Fruit fly (Drosophila melanogaster) whole organism, embryonic: Measurements from ENCODE around the gene RpL36.

Experiments
- Asciz ChIP-seq: fragments of 200-800 bp; sonication (Bioruptor generic); optimal IDR thresholded peaks from 2 replicates; lab custom pipeline; 2017; ENCODE audit warnings: missing biosample characterization, mild to moderate bottlenecking, missing genetic modification characterization, missing genetic modification reagents
- Atf-2 ChIP-seq: fragments of 200-800 bp; sonication (Bioruptor generic); optimal IDR thresholded peaks from 2 replicates; lab custom pipeline; 2016; ENCODE audit warnings: missing biosample characterization, missing genetic modification characterization
- CG10209 ChIP-seq: fragments of 200-800 bp; sonication (Bioruptor generic); optimal IDR thresholded peaks from 3 replicates; lab custom pipeline; 2017; ENCODE audit warnings: missing biosample characterization, mild to moderate bottlenecking, missing genetic modification characterization, missing genetic modification reagents
- CG10462 ChIP-seq: fragments of 200-800 bp; sonication (Bioruptor generic); optimal IDR thresholded peaks from 2 replicates; lab custom pipeline; 2016; ENCODE audit warnings: missing biosample characterization, missing genetic modification characterization
- CG11093 ChIP-seq: fragments of 200-800 bp; sonication (Bioruptor generic); IDR thresholded peaks from 3 replicates; pipeline ENCODE4 v1.3.6; 2022; ENCODE audit warnings: missing biosample characterization, missing genetic modification characterization
- CG11504 ChIP-seq: fragments of 200-800 bp; sonication (Bioruptor generic); optimal IDR thresholded peaks from 3 replicates; lab custom pipeline; 2019; ENCODE audit warnings: missing biosample characterization, mild to moderate bottlenecking, missing genetic modification characterization, moderate library complexity
- CG15269 ChIP-seq: fragments of 200-800 bp; sonication (Bioruptor generic); optimal IDR thresholded peaks from 2 replicates; lab custom pipeline; 2018; ENCODE audit warnings: missing biosample characterization, mild to moderate bottlenecking, missing genetic modification characterization, moderate library complexity
- CG16779 ChIP-seq: fragments of 200-800 bp; sonication (Bioruptor generic); IDR thresholded peaks from 2 replicates; pipeline ENCODE4 v1.3.6; 2022; ENCODE audit warnings: missing biosample characterization, missing genetic modification characterization
- CG17612 ChIP-seq: fragments of 200-800 bp; sonication (Bioruptor generic); IDR thresholded peaks from 2 replicates; pipeline ENCODE4 v1.3.6; 2022; ENCODE audit warnings: missing biosample characterization, missing genetic modification characterization
- CG18011 ChIP-seq: fragments of 200-800 bp; sonication (Bioruptor generic); optimal IDR thresholded peaks from 2 replicates; lab custom pipeline; 2017; ENCODE audit warnings: missing biosample characterization, missing genetic modification characterization, mild to moderate bottlenecking, moderate library complexity, missing genotype
- CG3281 ChIP-seq: fragments of 200-800 bp; sonication (Bioruptor generic); optimal IDR thresholded peaks from 3 replicates; lab custom pipeline; 2017; ENCODE audit warnings: missing biosample characterization, mild to moderate bottlenecking, missing genetic modification characterization
- CG34376 ChIP-seq: fragments of 200-800 bp; sonication (Bioruptor generic); optimal IDR thresholded peaks from 2 replicates; lab custom pipeline; 2018; ENCODE audit warnings: missing biosample characterization, mild to moderate bottlenecking, missing genetic modification characterization
- CG43689 ChIP-seq: fragments of 200-800 bp; sonication (Bioruptor generic); IDR thresholded peaks from 2 replicates; pipeline ENCODE4 v1.3.6; 2022; ENCODE audit warnings: missing biosample characterization, missing genetic modification characterization
- CG4854 ChIP-seq: fragments of 200-800 bp; sonication (Bioruptor generic); optimal IDR thresholded peaks from 2 replicates; lab custom pipeline; 2016; ENCODE audit warnings: missing biosample characterization, missing genetic modification characterization, inconsistent platforms
- CG7928 ChIP-seq: fragments of 200-800 bp; sonication (Bioruptor generic); optimal IDR thresholded peaks from 2 replicates; lab custom pipeline; 2017; ENCODE audit warnings: missing biosample characterization, mild to moderate bottlenecking, missing genetic modification characterization
- CG8388 ChIP-seq: fragments of 200-800 bp; sonication (Bioruptor generic); optimal IDR thresholded peaks from 2 replicates; lab custom pipeline; 2019; ENCODE audit warnings: missing biosample characterization, mild to moderate bottlenecking, missing genetic modification characterization, moderate library complexity
- CG8478 ChIP-seq: fragments of >200 bp; optimal IDR thresholded peaks from 2 replicates; lab custom pipeline; 2018
- CG9437 ChIP-seq: fragments of 200-800 bp; sonication (Bioruptor generic); optimal IDR thresholded peaks from 2 replicates; lab custom pipeline; 2018; ENCODE audit warnings: missing biosample characterization, mild to moderate bottlenecking, missing genetic modification characterization
- CG9727 ChIP-seq: fragments of 200-800 bp; sonication (Bioruptor generic); optimal IDR thresholded peaks from 3 replicates; lab custom pipeline; 2017; ENCODE audit warnings: missing biosample characterization, mild to moderate bottlenecking, missing genetic modification characterization
- CTCF ChIP-seq: fragments of 200-800 bp; sonication (Bioruptor generic); optimal IDR thresholded peaks from 2 replicates; lab custom pipeline; 2017; ENCODE audit warnings: missing biosample characterization, mild to moderate bottlenecking, missing genetic modification characterization, moderate library complexity
- CrebB ChIP-seq: fragments of 200-800 bp; sonication (Bioruptor generic); optimal IDR thresholded peaks from 3 replicates; lab custom pipeline; 2018; ENCODE audit warnings: missing biosample characterization, mild to moderate bottlenecking, missing genetic modification characterization
- Dad ChIP-seq: fragments of 200-800 bp; sonication (Bioruptor generic); optimal IDR thresholded peaks from 3 replicates; lab custom pipeline; 2016; ENCODE audit warnings: missing biosample characterization, missing genetic modification characterization
- Dfd ChIP-seq, 2 experiments: fragments of >200 bp; optimal IDR thresholded peaks; 2 replicates each; lab custom pipeline; 2017; ENCODE audit warnings: missing biosample characterization in 2 of 2, missing genetic modification characterization in 2 of 2
- Doc2 ChIP-seq: fragments of 200-800 bp; sonication (Bioruptor generic); IDR thresholded peaks from 2 replicates; pipeline ENCODE4 v1.3.6; 2022; ENCODE audit warnings: missing biosample characterization, missing genetic modification characterization
- Fer1 ChIP-seq: fragments of 200-800 bp; sonication (Bioruptor generic); optimal IDR thresholded peaks from 2 replicates; lab custom pipeline; 2017; ENCODE audit warnings: missing biosample characterization, mild to moderate bottlenecking, missing genetic modification characterization
- Fer3 ChIP-seq: fragments of 200-800 bp; sonication (Bioruptor generic); optimal IDR thresholded peaks from 2 replicates; lab custom pipeline; 2018; ENCODE audit warnings: missing biosample characterization, mild to moderate bottlenecking, missing genetic modification characterization, moderate library complexity
- Hr78 ChIP-seq, 2 experiments: fragments of 200-800 bp in 1 of 2; fragments of >200 bp in 1 of 2; sonication (Bioruptor generic) in 1 of 2; optimal IDR thresholded peaks; 2 replicates each; lab custom pipeline; 2017 to 2019; ENCODE audit warnings: missing biosample characterization in 2 of 2, missing genetic modification characterization in 2 of 2, mild to moderate bottlenecking in 1 of 2, moderate library complexity in 1 of 2
- Hsf ChIP-seq: fragments of 200-800 bp; sonication (Bioruptor generic); optimal IDR thresholded peaks from 3 replicates; lab custom pipeline; 2016; ENCODE audit warnings: missing biosample characterization, missing genetic modification characterization
- Mes4 ChIP-seq: fragments of 200-800 bp; sonication (Bioruptor generic); optimal IDR thresholded peaks from 2 replicates; lab custom pipeline; 2016; ENCODE audit warnings: missing biosample characterization, missing genetic modification characterization
- Nf-YB ChIP-seq: fragments of 200-800 bp; sonication (Bioruptor generic); optimal IDR thresholded peaks from 3 replicates; lab custom pipeline; 2019; ENCODE audit warnings: missing biosample characterization, mild to moderate bottlenecking, missing genetic modification characterization, moderate library complexity
- Scr ChIP-seq: fragments of 200-800 bp; sonication (Bioruptor generic); IDR thresholded peaks from 2 replicates; pipeline ENCODE4 v1.3.6; 2022; ENCODE audit warnings: missing biosample characterization, missing genetic modification characterization; ENCODE audit not compliant: partially characterized antibody
- ab ChIP-seq: fragments of 200-800 bp; sonication (Bioruptor generic); optimal IDR thresholded peaks from 2 replicates; lab custom pipeline; 2016; ENCODE audit warnings: missing biosample characterization, missing genetic modification characterization
- aop ChIP-seq: fragments of 200-800 bp; sonication (Bioruptor generic); IDR thresholded peaks from 2 replicates; pipeline ENCODE4 v1.3.6; 2022; ENCODE audit warnings: missing biosample characterization, missing genetic modification characterization
- bbx ChIP-seq: fragments of 200-800 bp; sonication (Bioruptor generic); IDR thresholded peaks from 2 replicates; pipeline ENCODE4 v1.3.6; 2022; ENCODE audit warnings: missing biosample characterization, missing genetic modification characterization; ENCODE audit not compliant: partially characterized antibody
- cg ChIP-seq: fragments of 200-800 bp; sonication (Bioruptor generic); optimal IDR thresholded peaks from 3 replicates; lab custom pipeline; 2019; ENCODE audit warnings: missing biosample characterization, mild to moderate bottlenecking, missing genetic modification characterization, moderate library complexity
- esg ChIP-seq: fragments of 200-800 bp; sonication (Bioruptor generic); conservative IDR thresholded peaks from 2 replicates; pipeline ENCODE4 v1.3.6; 2022; ENCODE audit warnings: missing biosample characterization, missing genetic modification characterization
- eyg ChIP-seq: fragments of 200-800 bp; sonication (Bioruptor generic); optimal IDR thresholded peaks from 3 replicates; lab custom pipeline; 2016; ENCODE audit warnings: missing biosample characterization, missing genetic modification characterization
- gcm ChIP-seq: fragments of 200-800 bp; sonication (Bioruptor generic); optimal IDR thresholded peaks from 2 replicates; lab custom pipeline; 2019; ENCODE audit warnings: missing biosample characterization, mild to moderate bottlenecking, missing genetic modification characterization, moderate library complexity
- gem ChIP-seq: fragments of 200-800 bp; sonication (Bioruptor generic); optimal IDR thresholded peaks from 2 replicates; lab custom pipeline; 2019; ENCODE audit warnings: missing biosample characterization, mild to moderate bottlenecking, missing genetic modification characterization, moderate library complexity
- grau ChIP-seq: fragments of 200-800 bp; optimal IDR thresholded peaks from 3 replicates; lab custom pipeline; 2019; ENCODE audit warnings: missing biosample characterization, mild to moderate bottlenecking, missing genetic modification characterization, moderate library complexity
- ind ChIP-seq: fragments of 200-800 bp; sonication (Bioruptor generic); optimal IDR thresholded peaks from 3 replicates; lab custom pipeline; 2016; ENCODE audit warnings: missing biosample characterization, missing genetic modification characterization
- insv ChIP-seq, 2 experiments: fragments of 200-800 bp; sonication (Bioruptor generic); optimal IDR thresholded peaks; 3 replicates each; lab custom pipeline; 2016 to 2018; ENCODE audit warnings: missing biosample characterization in 2 of 2, missing genetic modification characterization in 2 of 2
- inv ChIP-seq: fragments of 200-800 bp; sonication (Bioruptor generic); IDR thresholded peaks from 2 replicates; pipeline ENCODE4 v1.3.6; 2022; ENCODE audit warnings: missing biosample characterization, missing genetic modification characterization; ENCODE audit not compliant: partially characterized antibody
- lov ChIP-seq, 2 experiments: fragments of 200-800 bp in 1 of 2; fragments of >200 bp in 1 of 2; sonication (Bioruptor generic) in 1 of 2; IDR thresholded peaks in 1 of 2; optimal IDR thresholded peaks in 1 of 2; 2 replicates in 1 of 2; 3 replicates in 1 of 2; pipeline versions ENCODE4 v1.3.6 to Lab custom; 2017 to 2022; ENCODE audit warnings: missing biosample characterization in 1 of 2, missing genetic modification characterization in 1 of 2
- odd ChIP-seq: fragments of 200-800 bp; sonication (Bioruptor generic); optimal IDR thresholded peaks from 2 replicates; lab custom pipeline; 2017; ENCODE audit warnings: missing biosample characterization, mild to moderate bottlenecking, missing genetic modification characterization
- p53 ChIP-seq: fragments of 200-800 bp; sonication (Bioruptor generic); optimal IDR thresholded peaks from 2 replicates; lab custom pipeline; 2016; ENCODE audit warnings: missing biosample characterization, missing genetic modification characterization
- pb ChIP-seq: fragments of 200-800 bp; sonication (Bioruptor generic); optimal IDR thresholded peaks from 3 replicates; lab custom pipeline; 2016; ENCODE audit warnings: missing biosample characterization, missing genetic modification characterization
- slou ChIP-seq: fragments of 200-800 bp; sonication (Bioruptor generic); optimal IDR thresholded peaks from 3 replicates; lab custom pipeline; 2016; ENCODE audit warnings: missing biosample characterization, missing genetic modification characterization
- slp2 ChIP-seq: fragments of 200-800 bp; sonication (Bioruptor generic); optimal IDR thresholded peaks from 2 replicates; lab custom pipeline; 2016; ENCODE audit warnings: missing biosample characterization, missing genetic modification characterization
- ssp ChIP-seq: fragments of 200-800 bp; sonication (Bioruptor generic); IDR thresholded peaks from 2 replicates; pipeline ENCODE4 v1.3.6; 2022; ENCODE audit warnings: missing biosample characterization, missing genetic modification characterization
- stwl ChIP-seq: fragments of 200-800 bp; sonication (Bioruptor generic); optimal IDR thresholded peaks from 3 replicates; lab custom pipeline; 2018; ENCODE audit warnings: missing biosample characterization, mild to moderate bottlenecking, missing genetic modification characterization, moderate library complexity
- twi ChIP-seq: fragments of 200-800 bp; optimal IDR thresholded peaks from 2 replicates; lab custom pipeline; 2019; ENCODE audit warnings: missing biosample characterization, mild to moderate bottlenecking, missing genetic modification characterization, moderate library complexity

RpL36 gene

dm6 chrX:654221-654620 lies 24.9 kb upstream of the RpL36 start:
- TF ChIP-seq Fer1 (GFP tag; lab: Kevin White, UChicago): peak; percentile 17
- no peak for TF ChIP-seq slou (GFP tag; lab: Kevin White, UChicago)
- TF ChIP-seq esg (GFP tag; lab: Robert Waterston, UW): no peak
- no peak for TF ChIP-seq Mes4 (GFP tag; lab: Kevin White, UChicago)
- no peak for TF ChIP-seq CG34376
- no peak for TF ChIP-seq eyg (GFP tag; lab: Kevin White, UChicago)
- no peak for TF ChIP-seq Atf-2 (GFP tag; lab: Kevin White, UChicago)
- TF ChIP-seq CrebB (tag; lab: Kevin White, UChicago): no peak
- no peak for TF ChIP-seq inv
- TF ChIP-seq Nf-YB: peak; percentile 12
- no peak for TF ChIP-seq Fer3
- no peak for TF ChIP-seq CG8388 (GFP tag; lab: Kevin White, UChicago)
- no peak for TF ChIP-seq CG9727 (GFP tag; lab: Kevin White, UChicago)
- no peak for TF ChIP-seq Scr (GFP tag; lab: Robert Waterston, UW)
- TF ChIP-seq CG7928 (GFP tag; lab: Kevin White, UChicago): no peak
- no peak for TF ChIP-seq CG18011
- no peak for TF ChIP-seq CG11504
- TF ChIP-seq cg (GFP tag; lab: Kevin White, UChicago): peak; percentile 14
- no peak for TF ChIP-seq ab (GFP tag; lab: Kevin White, UChicago)
- TF ChIP-seq Doc2 (GFP tag; lab: Robert Waterston, UW): no peak
- TF ChIP-seq CG15269 (tag; lab: Kevin White, UChicago): no peak
- TF ChIP-seq gem (tag; lab: Kevin White, UChicago): no peak
- TF ChIP-seq CG10462: no peak
- TF ChIP-seq Asciz: no peak
- no peak for TF ChIP-seq lov (optimal IDR thresholded peaks at IDR 0.05; lab: Kevin White, UChicago)
- TF ChIP-seq lov (GFP tag; IDR thresholded peaks at IDR 0.05; lab: Robert Waterston, UW): no peak
- TF ChIP-seq Dad: no peak
- peak; percentile 82 for TF ChIP-seq CG8478
- TF ChIP-seq CG9437 (GFP tag; lab: Kevin White, UChicago): no peak
- TF ChIP-seq CG4854 (GFP tag; lab: Kevin White, UChicago): no peak
- TF ChIP-seq CG11093 (GFP tag; lab: Robert Waterston, UW): no peak
- no peak for TF ChIP-seq p53
- no peak for TF ChIP-seq odd (GFP tag; lab: Kevin White, UChicago)
- no peak for TF ChIP-seq CG10209 (GFP tag; lab: Kevin White, UChicago)
- TF ChIP-seq CG43689 (GFP tag; lab: Robert Waterston, UW): no peak
- TF ChIP-seq insv (GFP tag; optimal IDR thresholded peaks at IDR 0.05; lab: Kevin White, UChicago): no peak
- peak; percentile 5 for TF ChIP-seq stwl (tag; lab: Kevin White, UChicago)
- no peak for TF ChIP-seq twi (tag; lab: Kevin White, UChicago)
- TF ChIP-seq Hr78 (GFP tag; optimal IDR thresholded peaks at IDR 0.05; lab: Kevin White, UChicago): no peak
- TF ChIP-seq slp2 (GFP tag; lab: Kevin White, UChicago): no peak
- TF ChIP-seq Hsf (GFP tag; lab: Kevin White, UChicago): no peak
- no peak for TF ChIP-seq gcm (GFP tag; lab: Kevin White, UChicago)
- no peak for TF ChIP-seq ind (GFP tag; lab: Kevin White, UChicago)
- no peak for TF ChIP-seq CG16779
- no peak for TF ChIP-seq grau
- TF ChIP-seq CG3281 (GFP tag; lab: Kevin White, UChicago): no peak
- no peak for TF ChIP-seq aop (GFP tag; lab: Robert Waterston, UW)
- no peak for TF ChIP-seq CTCF (GFP tag; lab: Kevin White, UChicago)
- no peak for TF ChIP-seq ssp
- TF ChIP-seq bbx (GFP tag; lab: Robert Waterston, UW): no peak
- TF ChIP-seq pb (GFP tag; lab: Kevin White, UChicago): no peak
- TF ChIP-seq Dfd (GFP tag; optimal IDR thresholded peaks at IDR 0.05; lab: Kevin White, UChicago): no peak
- TF ChIP-seq CG17612 (GFP tag; lab: Robert Waterston, UW): no peak
